ENCODE assay signal across 1 fruit fly cellular context in genomic region chr3R:23859365-23859804, dm6.
A peak's percentile ranks its signal among the peaks of the same experiment; 100 is the strongest.
TF ChIP-seq lines count a peak whose summit lies in the region.

No protein-coding gene starts in this region.

TF ChIP-seq in whole organism, embryonic, 481 proteins besides CTCF, POLR2A, EP300 and RAD21 (continued from another document):
- TF ChIP-seq sens (GFP tag; lab: Kevin White, UChicago), result peak; percentile 89
- peak; percentile 71 for TF ChIP-seq CG6272 (GFP tag; IDR thresholded peaks at IDR 0.05; lab: Robert Waterston, UW)
- peak; percentile 85 for TF ChIP-seq ewg (GFP tag; optimal IDR thresholded peaks at IDR 0.05; lab: Kevin White, UChicago)
